Fruit fly (Drosophila melanogaster): ENCODE measurements around the gene Cht7.

The Cht7 gene

dm6 chr3L:3045256-3045743 is 61.5 kb downstream of the Cht7 start (continued):
- no peak for TF ChIP-seq CG2875 (GFP tag; optimal IDR thresholded peaks at IDR 0.05)
- TF ChIP-seq sisA (GFP tag; IDR thresholded peaks at IDR 0.05): 0 out of 2 replicates have a peak, but pooled peaks have one; percentile 20
- TF ChIP-seq CG15073 (GFP tag; optimal IDR thresholded peaks at IDR 0.05): no peak
- TF ChIP-seq CG6765 (GFP tag; optimal IDR thresholded peaks at IDR 0.05): no peak
- TF ChIP-seq CG11723 (GFP tag; optimal IDR thresholded peaks at IDR 0.05): no peak
- TF ChIP-seq MBD-R2 (GFP tag; IDR thresholded peaks at IDR 0.05): no peak
- TF ChIP-seq CG17186 (GFP tag; optimal IDR thresholded peaks at IDR 0.05): no peak
- no peak for TF ChIP-seq CG30431 (GFP tag; optimal IDR thresholded peaks at IDR 0.05)
- TF ChIP-seq CG4854 (GFP tag; optimal IDR thresholded peaks at IDR 0.05): no peak
- TF ChIP-seq Fer1 (GFP tag; optimal IDR thresholded peaks at IDR 0.05): peak; percentile 34
- no peak for TF ChIP-seq CG11456 (GFP tag; IDR thresholded peaks at IDR 0.05)
- TF ChIP-seq nerfin-1 (tag; optimal IDR thresholded peaks at IDR 0.05): no peak
- TF ChIP-seq CG8765 (GFP tag; IDR thresholded peaks at IDR 0.05): 0 out of 2 replicates have a peak, but pooled peaks have one; percentile 41
- no peak for TF ChIP-seq inv (GFP tag; IDR thresholded peaks at IDR 0.05; ENCODE audit: partially characterized antibody)
- peak; percentile 13 for TF ChIP-seq CG1603 (tag; optimal IDR thresholded peaks at IDR 0.05)
- no peak for TF ChIP-seq CG4730 (GFP tag; IDR thresholded peaks at IDR 0.05)
- TF ChIP-seq cwo (GFP tag; optimal IDR thresholded peaks at IDR 0.05): peak; percentile 20
- TF ChIP-seq CG13775 (GFP tag; optimal IDR thresholded peaks at IDR 0.05): peak; percentile 17
- no peak for TF ChIP-seq Elba2 (GFP tag; optimal IDR thresholded peaks at IDR 0.05)
- TF ChIP-seq CG12391 (tag; optimal IDR thresholded peaks at IDR 0.05): peak; percentile 47
- peak; percentile 28 for TF ChIP-seq CG8388 (GFP tag; optimal IDR thresholded peaks at IDR 0.05)
- peak in 1 of 2 experiments; percentile 33 for TF ChIP-seq dpn (GFP tag; optimal IDR thresholded peaks at IDR 0.05)
- no peak for TF ChIP-seq CG6791 (GFP tag; IDR thresholded peaks at IDR 0.05; ENCODE audit: partially characterized antibody)
- no peak for TF ChIP-seq CG8944 (GFP tag; optimal IDR thresholded peaks at IDR 0.05)
- no peak for TF ChIP-seq Myb (GFP tag; optimal IDR thresholded peaks at IDR 0.05)
- TF ChIP-seq wor (GFP tag; IDR thresholded peaks at IDR 0.05): no peak
- no peak for TF ChIP-seq CG3407 (GFP tag; optimal IDR thresholded peaks at IDR 0.05)
- peak; percentile 43; the same call in 1 of the 2 replicates for TF ChIP-seq CG6689 (GFP tag; IDR thresholded peaks at IDR 0.05)
- TF ChIP-seq gt (GFP tag; IDR thresholded peaks at IDR 0.05): no peak
- peak; percentile 33; the same call in 1 of the 2 replicates for TF ChIP-seq HLH3B (GFP tag; IDR thresholded peaks at IDR 0.05)
- TF ChIP-seq aop (GFP tag; IDR thresholded peaks at IDR 0.05): no peak
- TF ChIP-seq CG10654 (GFP tag; optimal IDR thresholded peaks at IDR 0.05): no peak
- TF ChIP-seq Hey (tag; optimal IDR thresholded peaks at IDR 0.05): no peak
- no peak for TF ChIP-seq Adf1 (GFP tag; IDR thresholded peaks at IDR 0.05)
- peak; percentile 31 for TF ChIP-seq D19A (tag; optimal IDR thresholded peaks at IDR 0.05)
- peak; percentile 35 for TF ChIP-seq CG1233 (GFP tag; optimal IDR thresholded peaks at IDR 0.05)
- peak; percentile 63 for TF ChIP-seq dmrt99B (tag; optimal IDR thresholded peaks at IDR 0.05)
- TF ChIP-seq Sox102F (GFP tag; optimal IDR thresholded peaks at IDR 0.05): peak; percentile 61
- TF ChIP-seq ase (GFP tag; IDR thresholded peaks at IDR 0.05): no peak
- no peak for TF ChIP-seq CG10321 (GFP tag; IDR thresholded peaks at IDR 0.05)
- TF ChIP-seq cg (GFP tag; optimal IDR thresholded peaks at IDR 0.05): no peak
- TF ChIP-seq CG8359 (GFP tag; optimal IDR thresholded peaks at IDR 0.05; ENCODE audit: borderline replicate concordance): peak; percentile 16
- no peak for TF ChIP-seq onecut (GFP tag; IDR thresholded peaks at IDR 0.05)
- no peak for TF ChIP-seq wek (GFP tag; optimal IDR thresholded peaks at IDR 0.05)
- TF ChIP-seq CG7745 (tag; optimal IDR thresholded peaks at IDR 0.05): no peak
- TF ChIP-seq prd (optimal IDR thresholded peaks at IDR 0.05): no peak
- peak; percentile 45; the same call in 2 of the 3 replicates for TF ChIP-seq prd (GFP tag; IDR thresholded peaks at IDR 0.05)
- TF ChIP-seq CG18262 (tag; optimal IDR thresholded peaks at IDR 0.05): peak; percentile 58
- TF ChIP-seq CG34422 (GFP tag; IDR thresholded peaks at IDR 0.05): no peak
- peak; percentile 25; the same call in 1 of the 3 replicates for TF ChIP-seq Aef1 (GFP tag; IDR thresholded peaks at IDR 0.05)
- TF ChIP-seq Deaf1 (tag; optimal IDR thresholded peaks at IDR 0.05): no peak

All from whole organism, embryonic.